Worm (Caenorhabditis elegans): Measurements from ENCODE around the gene acp-4.

acp-4 gene

ce11 chrII:8440792-8441191, 5.9 kb upstream of the acp-4 start:
- TF ChIP-seq snpc-4 (tag; optimal IDR thresholded peaks at IDR 0.05), result no peak
- TF ChIP-seq lin-39 (tag; optimal IDR thresholded peaks at IDR 0.05), result no peak
- TF ChIP-seq zip-4 (GFP tag; optimal IDR thresholded peaks at IDR 0.05), result no peak
- no peak for TF ChIP-seq lsy-2 (tag; optimal IDR thresholded peaks at IDR 0.05)
- TF ChIP-seq mef-2 (tag; optimal IDR thresholded peaks at IDR 0.05), result no peak
- no peak for TF ChIP-seq sup-37 (GFP tag; optimal IDR thresholded peaks at IDR 0.05)
- TF ChIP-seq dsc-1 (tag; optimal IDR thresholded peaks at IDR 0.05), result no peak
- TF ChIP-seq ets-5 (GFP tag; IDR thresholded peaks at IDR 0.05), result no peak
- no peak for TF ChIP-seq lir-3 (tag; optimal IDR thresholded peaks at IDR 0.05; ENCODE audit: poor library complexity)
- TF ChIP-seq pag-3 (tag; optimal IDR thresholded peaks at IDR 0.05; ENCODE audit: borderline replicate concordance, insufficient read depth), result no peak
- peak in 5 of 6 experiments; percentile 19 to 98 (median 87) for TF ChIP-seq elt-3 (tag; optimal IDR thresholded peaks at IDR 0.05)
- peak; percentile 75 for TF ChIP-seq nhr-71 (tag; optimal IDR thresholded peaks at IDR 0.05)
- TF ChIP-seq efl-3 (GFP tag; optimal IDR thresholded peaks at IDR 0.05), result no peak
- no peak for TF ChIP-seq ceh-8 (GFP tag; optimal IDR thresholded peaks at IDR 0.05)
- no peak for TF ChIP-seq efl-1 (optimal IDR thresholded peaks at IDR 0.05)
- TF ChIP-seq efl-1 (GFP tag; optimal IDR thresholded peaks at IDR 0.05 in 1 of 2), result peak in 1 of 2 experiments; percentile 90
- TF ChIP-seq aha-1 (tag; optimal IDR thresholded peaks at IDR 0.05), result no peak
- TF ChIP-seq swsn-7 (tag; optimal IDR thresholded peaks at IDR 0.05), result no peak
- TF ChIP-seq egl-27 (tag; optimal IDR thresholded peaks at IDR 0.05), result no peak
- no peak for TF ChIP-seq C34B4.2 (tag; optimal IDR thresholded peaks at IDR 0.05)
- TF ChIP-seq tlp-1 (tag; optimal IDR thresholded peaks at IDR 0.05), result no peak
- no peak for TF ChIP-seq ces-1 (GFP tag; optimal IDR thresholded peaks at IDR 0.05)
- TF ChIP-seq nhr-76 (tag; optimal IDR thresholded peaks at IDR 0.05), result no peak
- TF ChIP-seq alr-1 (tag; optimal IDR thresholded peaks at IDR 0.05; ENCODE audit: borderline replicate concordance), result no peak
- TF ChIP-seq nhr-20 (tag; optimal IDR thresholded peaks at IDR 0.05), result peak; percentile 84
- no peak for TF ChIP-seq ceh-63 (GFP tag; optimal IDR thresholded peaks at IDR 0.05)
- TF ChIP-seq tbx-2 (tag; optimal IDR thresholded peaks at IDR 0.05), result peak; percentile 30
- no peak for TF ChIP-seq mab-9 (GFP tag; IDR thresholded peaks at IDR 0.05)
- TF ChIP-seq nhr-90 (tag; optimal IDR thresholded peaks at IDR 0.05; ENCODE audit: poor library complexity), result peak; percentile 52
- TF ChIP-seq nhr-77 (tag; optimal IDR thresholded peaks at IDR 0.05), result no peak
- TF ChIP-seq nhr-47 (tag; optimal IDR thresholded peaks at IDR 0.05), result no peak
- TF ChIP-seq mdl-1 (tag; optimal IDR thresholded peaks at IDR 0.05), result peak in 1 of 2 experiments; percentile 51
- TF ChIP-seq lin-15B (tag; optimal IDR thresholded peaks at IDR 0.05), result no peak
- TF ChIP-seq lin-13 (GFP tag; optimal IDR thresholded peaks at IDR 0.05), result no peak
- TF ChIP-seq pax-3 (tag; optimal IDR thresholded peaks at IDR 0.05), result no peak
- no peak for TF ChIP-seq unc-62 (GFP tag; optimal IDR thresholded peaks at IDR 0.05)
- TF ChIP-seq rnt-1 (tag; optimal IDR thresholded peaks at IDR 0.05), result peak; percentile 6
- no peak for TF ChIP-seq unc-30 (tag; optimal IDR thresholded peaks at IDR 0.05)
- TF ChIP-seq fkh-8 (tag; optimal IDR thresholded peaks at IDR 0.05), result no peak
- TF ChIP-seq nhr-11 (tag; optimal IDR thresholded peaks at IDR 0.05), result no peak
- no peak for TF ChIP-seq isw-1 (GFP tag; IDR thresholded peaks at IDR 0.05)
- no peak for TF ChIP-seq pqm-1 (tag; optimal IDR thresholded peaks at IDR 0.05)
- no peak for TF ChIP-seq ceh-82 (tag; optimal IDR thresholded peaks at IDR 0.05)
- no peak for TF ChIP-seq lin-35 (GFP tag; optimal IDR thresholded peaks at IDR 0.05)
- TF ChIP-seq sox-4 (tag; optimal IDR thresholded peaks at IDR 0.05), result no peak
- no peak for TF ChIP-seq egl-13 (tag; optimal IDR thresholded peaks at IDR 0.05)
- TF ChIP-seq Y116A8C.19 (tag; optimal IDR thresholded peaks at IDR 0.05; ENCODE audit: borderline replicate concordance), result no peak
- no peak for TF ChIP-seq jun-1 (tag; optimal IDR thresholded peaks at IDR 0.05)
- TF ChIP-seq lin-14 (GFP tag; optimal IDR thresholded peaks at IDR 0.05), result peak; percentile 71
- TF ChIP-seq skn-1 (tag; optimal IDR thresholded peaks at IDR 0.05), result no peak
- TF ChIP-seq nhr-19 (GFP tag; conservative IDR thresholded peaks at IDR 0.05), result peak; percentile 37
- peak; percentile 48 for TF ChIP-seq snu-23 (GFP tag; optimal IDR thresholded peaks at IDR 0.05)
- no peak for TF ChIP-seq F16B12.6 (tag; optimal IDR thresholded peaks at IDR 0.05)

Measured in whole organism, L1 larva.